Fruit fly (Drosophila melanogaster) whole organism, embryonic: ENCODE data around the gene CG6465.

Source experiments
- Atf6 ChIP-seq: fragments of 200-800 bp; sonication (Bioruptor generic); IDR thresholded peaks from 2 replicates; pipeline ENCODE4 v1.3.6; 2022; ENCODE audit warnings: missing biosample characterization, missing genetic modification characterization
- B-H1 ChIP-seq: fragments of 200-800 bp; sonication (Bioruptor generic); IDR thresholded peaks from 3 replicates; pipeline ENCODE4 v1.3.6; 2022; ENCODE audit warnings: missing biosample characterization, missing genetic modification characterization
- BtbVII ChIP-seq: fragments of 200-800 bp; sonication (Bioruptor generic); optimal IDR thresholded peaks from 3 replicates; lab custom pipeline; 2017; ENCODE audit warnings: missing biosample characterization, mild to moderate bottlenecking, missing genetic modification characterization
- CG10209 ChIP-seq: fragments of 200-800 bp; sonication (Bioruptor generic); optimal IDR thresholded peaks from 3 replicates; lab custom pipeline; 2017; ENCODE audit warnings: missing biosample characterization, mild to moderate bottlenecking, missing genetic modification characterization, missing genetic modification reagents
- CG12071 ChIP-seq: fragments of 200-800 bp; sonication (Bioruptor generic); optimal IDR thresholded peaks from 3 replicates; lab custom pipeline; 2018; ENCODE audit warnings: missing biosample characterization, mild to moderate bottlenecking, missing genetic modification characterization
- CG12391 ChIP-seq: fragments of 200-800 bp; sonication (Bioruptor generic); optimal IDR thresholded peaks from 3 replicates; lab custom pipeline; 2018; ENCODE audit warnings: missing biosample characterization, mild to moderate bottlenecking, missing genetic modification characterization, moderate library complexity
- CG13296 ChIP-seq: fragments of 200-800 bp; sonication (Bioruptor generic); optimal IDR thresholded peaks from 3 replicates; lab custom pipeline; 2018; ENCODE audit warnings: missing biosample characterization, mild to moderate bottlenecking, missing genetic modification characterization
- CG13775 ChIP-seq: fragments of 200-800 bp; sonication (Bioruptor generic); optimal IDR thresholded peaks from 3 replicates; lab custom pipeline; 2017; ENCODE audit warnings: missing biosample characterization, mild to moderate bottlenecking, missing genetic modification characterization
- CG14050 ChIP-seq: fragments of 200-800 bp; sonication (Bioruptor generic); IDR thresholded peaks from 3 replicates; pipeline ENCODE4 v1.3.6; 2022; ENCODE audit warnings: missing biosample characterization, missing genetic modification characterization
- CG17829 ChIP-seq: fragments of 200-800 bp; optimal IDR thresholded peaks from 2 replicates; lab custom pipeline; 2019; ENCODE audit warnings: missing biosample characterization, mild to moderate bottlenecking, missing genetic modification characterization, moderate library complexity
- CG31441 ChIP-seq: fragments of 200-800 bp; sonication (Bioruptor generic); IDR thresholded peaks from 2 replicates; pipeline ENCODE4 v1.3.6; 2022; ENCODE audit warnings: missing biosample characterization, missing genetic modification characterization
- CG3281 ChIP-seq: fragments of 200-800 bp; sonication (Bioruptor generic); optimal IDR thresholded peaks from 3 replicates; lab custom pipeline; 2017; ENCODE audit warnings: missing biosample characterization, mild to moderate bottlenecking, missing genetic modification characterization
- CG34224 ChIP-seq: fragments of 200-800 bp; sonication (Bioruptor generic); IDR thresholded peaks from 3 replicates; pipeline ENCODE4 v1.3.6; 2022; ENCODE audit warnings: missing biosample characterization, missing genetic modification characterization; ENCODE audit not compliant: partially characterized antibody
- CG3847 ChIP-seq: fragments of 200-800 bp; sonication (Bioruptor generic); IDR thresholded peaks from 2 replicates; pipeline ENCODE4 v1.3.6; 2022; ENCODE audit warnings: missing biosample characterization, missing genetic modification characterization
- CG43689 ChIP-seq: fragments of 200-800 bp; sonication (Bioruptor generic); IDR thresholded peaks from 2 replicates; pipeline ENCODE4 v1.3.6; 2022; ENCODE audit warnings: missing biosample characterization, missing genetic modification characterization
- CG6654 ChIP-seq: fragments of 200-800 bp; sonication (Bioruptor generic); optimal IDR thresholded peaks from 2 replicates; lab custom pipeline; 2017; ENCODE audit warnings: missing biosample characterization, mild to moderate bottlenecking, missing genetic modification characterization
- CG8765 ChIP-seq: fragments of 200-800 bp; sonication (Bioruptor generic); IDR thresholded peaks from 2 replicates; pipeline ENCODE4 v1.3.6; 2022; ENCODE audit warnings: missing biosample characterization, missing genetic modification characterization
- CTCF ChIP-seq: fragments of 200-800 bp; sonication (Bioruptor generic); optimal IDR thresholded peaks from 2 replicates; lab custom pipeline; 2017; ENCODE audit warnings: missing biosample characterization, mild to moderate bottlenecking, missing genetic modification characterization, moderate library complexity
- CkIIα-i1 ChIP-seq: fragments of 200-800 bp; sonication (Bioruptor generic); IDR thresholded peaks from 2 replicates; pipeline ENCODE4 v1.3.6; 2022; ENCODE audit warnings: missing biosample characterization, missing genetic modification characterization
- Dip2 ChIP-seq: fragments of 200-800 bp; sonication (Bioruptor generic); IDR thresholded peaks from 2 replicates; pipeline ENCODE4 v1.3.6; 2022; ENCODE audit warnings: missing biosample characterization, missing genetic modification characterization
- Dll ChIP-seq: fragments of 200-800 bp; sonication (Bioruptor generic); IDR thresholded peaks from 4 replicates; pipeline ENCODE4 v1.3.6; 2022; ENCODE audit warnings: missing biosample characterization, missing genetic modification characterization; ENCODE audit not compliant: partially characterized antibody
- Doc3 ChIP-seq: fragments of 200-800 bp; sonication (Bioruptor generic); IDR thresholded peaks from 3 replicates; pipeline ENCODE4 v1.3.6; 2022; ENCODE audit warnings: missing biosample characterization, missing genetic modification characterization; ENCODE audit not compliant: partially characterized antibody
- ERR ChIP-seq: fragments of 200-800 bp; sonication (Bioruptor generic); optimal IDR thresholded peaks from 2 replicates; lab custom pipeline; 2016; ENCODE audit warnings: missing biosample characterization, missing genetic modification characterization
- H15 ChIP-seq: fragments of 200-800 bp; sonication (Bioruptor generic); IDR thresholded peaks from 3 replicates; pipeline ENCODE4 v1.3.6; 2022; ENCODE audit warnings: missing biosample characterization, missing genetic modification characterization
- Hsf ChIP-seq: fragments of 200-800 bp; sonication (Bioruptor generic); optimal IDR thresholded peaks from 3 replicates; lab custom pipeline; 2016; ENCODE audit warnings: missing biosample characterization, missing genetic modification characterization
- NC2α ChIP-seq: fragments of 200-800 bp; sonication (Bioruptor generic); optimal IDR thresholded peaks from 2 replicates; lab custom pipeline; 2016; ENCODE audit warnings: missing biosample characterization, missing genetic modification characterization
- NFAT ChIP-seq: fragments of 200-800 bp; sonication (Bioruptor generic); IDR thresholded peaks from 2 replicates; pipeline ENCODE4 v1.3.6; 2022; ENCODE audit warnings: missing biosample characterization, missing genetic modification characterization
- Pdp1 ChIP-seq, 2 experiments: fragments of 200-800 bp; sonication (Bioruptor generic); optimal IDR thresholded peaks; 3 replicates each; lab custom pipeline; 2016; ENCODE audit warnings: missing biosample characterization in 2 of 2, missing genetic modification characterization in 2 of 2, mild to moderate bottlenecking in 1 of 2, moderate library complexity in 1 of 2
- Side ChIP-seq: fragments of 200-800 bp; sonication (Bioruptor generic); optimal IDR thresholded peaks from 2 replicates; lab custom pipeline; 2016; ENCODE audit warnings: missing biosample characterization, missing genetic modification characterization
- Sin3A ChIP-seq: fragments of >200 bp; optimal IDR thresholded peaks from 2 replicates; lab custom pipeline; 2018
- Trl ChIP-seq, 3 experiments: fragments of >200 bp in 2 of 3; fragments of 200-800 bp in 1 of 3; sonication (Bioruptor generic) in 1 of 3; optimal IDR thresholded peaks; 2 replicates in 1 of 3; 3 replicates in 2 of 3; lab custom pipeline; 2016 to 2017; ENCODE audit warnings: missing biosample characterization in 1 of 3, missing genetic modification characterization in 1 of 3
- Vsx1 ChIP-seq: fragments of 200-800 bp; sonication (Bioruptor generic); optimal IDR thresholded peaks from 2 replicates; lab custom pipeline; 2017; ENCODE audit warnings: missing biosample characterization, mild to moderate bottlenecking, missing genetic modification characterization, missing genetic modification reagents
- bigmax ChIP-seq: fragments of 200-800 bp; sonication (Bioruptor generic); optimal IDR thresholded peaks from 2 replicates; lab custom pipeline; 2018; ENCODE audit warnings: missing biosample characterization, mild to moderate bottlenecking, missing genetic modification characterization
- chm ChIP-seq: fragments of 200-800 bp; sonication (Bioruptor generic); IDR thresholded peaks from 2 replicates; pipeline ENCODE4 v1.3.6; 2022; ENCODE audit warnings: missing biosample characterization, missing genetic modification characterization
- crc ChIP-seq: fragments of 200-800 bp; sonication (Bioruptor generic); optimal IDR thresholded peaks from 2 replicates; lab custom pipeline; 2016; ENCODE audit warnings: missing biosample characterization, missing genetic modification characterization
- eve ChIP-seq, 2 experiments: fragments of >200 bp; optimal IDR thresholded peaks; 2 replicates each; lab custom pipeline; 2017; ENCODE audit warnings: missing biosample characterization in 2 of 2, missing genetic modification characterization in 2 of 2
- fd3F ChIP-seq: fragments of 200-800 bp; sonication (Bioruptor generic); optimal IDR thresholded peaks from 2 replicates; lab custom pipeline; 2018; ENCODE audit warnings: missing biosample characterization, mild to moderate bottlenecking, missing genetic modification characterization, moderate library complexity
- fd96Cb ChIP-seq: fragments of 200-800 bp; sonication (Bioruptor generic); optimal IDR thresholded peaks from 2 replicates; lab custom pipeline; 2018; ENCODE audit warnings: missing biosample characterization, mild to moderate bottlenecking, missing genetic modification characterization, moderate library complexity
- fru ChIP-seq: fragments of >200 bp; optimal IDR thresholded peaks from 2 replicates; lab custom pipeline; 2017
- gem ChIP-seq: fragments of 200-800 bp; sonication (Bioruptor generic); optimal IDR thresholded peaks from 2 replicates; lab custom pipeline; 2019; ENCODE audit warnings: missing biosample characterization, mild to moderate bottlenecking, missing genetic modification characterization, moderate library complexity
- ham ChIP-seq: fragments of 200-800 bp; sonication (Bioruptor generic); IDR thresholded peaks from 2 replicates; pipeline ENCODE4 v1.3.6; 2022; ENCODE audit warnings: missing biosample characterization, missing genetic modification characterization
- hb ChIP-seq: fragments of 200-800 bp; sonication (Bioruptor generic); IDR thresholded peaks from 3 replicates; pipeline ENCODE4 v1.3.6; 2022; ENCODE audit warnings: missing biosample characterization, missing genetic modification characterization; ENCODE audit not compliant: partially characterized antibody
- kni ChIP-seq: fragments of 200-800 bp; sonication (Bioruptor generic); optimal IDR thresholded peaks from 3 replicates; lab custom pipeline; 2017; ENCODE audit warnings: mild to moderate bottlenecking, missing biosample characterization, missing genetic modification reagents, missing genetic modification characterization
- mirr ChIP-seq: fragments of 200-800 bp; sonication (Bioruptor generic); optimal IDR thresholded peaks from 3 replicates; lab custom pipeline; 2018; ENCODE audit warnings: missing biosample characterization, mild to moderate bottlenecking, missing genetic modification characterization
- rib ChIP-seq: fragments of 200-800 bp; sonication (Bioruptor generic); IDR thresholded peaks from 2 replicates; pipeline ENCODE4 v1.3.6; 2022; ENCODE audit warnings: missing biosample characterization, missing genetic modification characterization
- schlank ChIP-seq: fragments of 200-800 bp; sonication (Bioruptor generic); optimal IDR thresholded peaks from 2 replicates; lab custom pipeline; 2018; ENCODE audit warnings: missing biosample characterization, mild to moderate bottlenecking, missing genetic modification characterization
- scrt ChIP-seq: fragments of 200-800 bp; sonication (Bioruptor generic); optimal IDR thresholded peaks from 2 replicates; lab custom pipeline; 2018; ENCODE audit warnings: missing biosample characterization, mild to moderate bottlenecking, missing genetic modification characterization, moderate library complexity
- slp2 ChIP-seq: fragments of 200-800 bp; sonication (Bioruptor generic); optimal IDR thresholded peaks from 2 replicates; lab custom pipeline; 2016; ENCODE audit warnings: missing biosample characterization, missing genetic modification characterization
- sna ChIP-seq: fragments of 200-800 bp; sonication (Bioruptor generic); IDR thresholded peaks from 2 replicates; pipeline ENCODE4 v1.3.6; 2022; ENCODE audit warnings: missing biosample characterization, missing genetic modification characterization; ENCODE audit not compliant: partially characterized antibody
- tgo ChIP-seq: fragments of 200-800 bp; sonication (Bioruptor generic); IDR thresholded peaks from 3 replicates; pipeline ENCODE4 v1.3.6; 2022; ENCODE audit warnings: missing biosample characterization, missing genetic modification characterization
- tna ChIP-seq: fragments of 200-800 bp; sonication (Bioruptor generic); IDR thresholded peaks from 2 replicates; pipeline ENCODE4 v1.3.6; 2022; ENCODE audit warnings: missing biosample characterization, missing genetic modification characterization; ENCODE audit not compliant: partially characterized antibody
- usp ChIP-seq: fragments of >200 bp; optimal IDR thresholded peaks from 2 replicates; lab custom pipeline; 2017; ENCODE audit warnings: missing biosample characterization, missing genetic modification characterization

The CG6465 gene

DNA sequence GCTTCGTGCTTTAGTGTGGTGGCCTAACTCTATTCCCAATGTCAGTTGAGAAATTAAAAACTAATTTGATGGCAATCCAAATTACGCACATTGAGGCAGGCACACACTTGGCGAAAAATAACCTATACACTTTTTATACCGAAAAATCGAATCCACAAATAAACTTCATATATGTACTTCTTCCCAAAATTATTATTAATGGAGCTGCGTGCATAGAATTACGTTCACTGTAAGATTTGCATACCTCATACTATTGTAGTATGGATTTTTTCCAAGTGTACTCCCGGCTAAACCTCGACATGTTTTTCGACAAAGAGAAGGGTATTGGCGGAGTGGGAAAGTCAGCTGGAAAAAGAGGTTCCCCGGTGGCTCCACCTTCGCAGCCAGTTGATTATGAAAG is 7.2 kb upstream of the CG6465 start (continued):
- TF ChIP-seq fd96Cb (tag; lab: Kevin White, UChicago): peak; percentile 53
- no peak for TF ChIP-seq fru (lab: Kevin White, UChicago)
- peak; percentile 46 for TF ChIP-seq CG10209
- no peak for TF ChIP-seq NC2α (GFP tag; lab: Kevin White, UChicago)
- TF ChIP-seq crc (GFP tag; lab: Kevin White, UChicago): peak; percentile 29
- TF ChIP-seq usp: no peak
- TF ChIP-seq eve (GFP tag; optimal IDR thresholded peaks at IDR 0.05; lab: Kevin White, UChicago): peak in 1 of 2 experiments; percentile 87
- TF ChIP-seq CG13775 (GFP tag; lab: Kevin White, UChicago): no peak
- peak; percentile 42 for TF ChIP-seq Side (GFP tag; lab: Kevin White, UChicago)
- TF ChIP-seq CG31441 (GFP tag; lab: Robert Waterston, UW): peak; percentile 79
- TF ChIP-seq Sin3A (lab: Kevin White, UChicago): no peak
- no peak for TF ChIP-seq Trl (optimal IDR thresholded peaks at IDR 0.05; lab: Kevin White, UChicago)
- peak; percentile 61 for TF ChIP-seq Trl (GFP tag; optimal IDR thresholded peaks at IDR 0.05; lab: Kevin White, UChicago)
- TF ChIP-seq NFAT: 0 out of 2 replicates have a peak, but pooled peaks have one; percentile 18
- TF ChIP-seq rib (GFP tag; lab: Robert Waterston, UW): no peak
- no peak for TF ChIP-seq CG8765 (GFP tag; lab: Robert Waterston, UW)
- TF ChIP-seq slp2 (GFP tag; lab: Kevin White, UChicago): peak; percentile 62
- TF ChIP-seq ERR: peak; percentile 35
- no peak for TF ChIP-seq Doc3 (GFP tag; lab: Robert Waterston, UW)
- peak; percentile 45 for TF ChIP-seq CG3281 (GFP tag; lab: Kevin White, UChicago)
- no peak for TF ChIP-seq bigmax (GFP tag; lab: Kevin White, UChicago)
- peak; percentile 10 for TF ChIP-seq fd3F (GFP tag; lab: Kevin White, UChicago)
- no peak for TF ChIP-seq chm (GFP tag; lab: Robert Waterston, UW)
- TF ChIP-seq CG13296 (GFP tag; lab: Kevin White, UChicago): peak; percentile 41
- peak; percentile 70 for TF ChIP-seq tgo (GFP tag; lab: Robert Waterston, UW)
- TF ChIP-seq sna: no peak
- TF ChIP-seq Dll (GFP tag; lab: Robert Waterston, UW): no peak
- TF ChIP-seq CG6654 (GFP tag; lab: Kevin White, UChicago): peak; percentile 34
- no peak for TF ChIP-seq hb (GFP tag; lab: Robert Waterston, UW)
- no peak for TF ChIP-seq CG34224 (GFP tag; lab: Robert Waterston, UW)
- TF ChIP-seq CG12391 (tag; lab: Kevin White, UChicago): peak; percentile 64
- peak; percentile 51; the same call in 1 of the 2 replicates for TF ChIP-seq Atf6 (GFP tag; lab: Robert Waterston, UW)
- TF ChIP-seq B-H1 (GFP tag; lab: Robert Waterston, UW): peak; percentile 48; the same call in 2 of the 3 replicates
- TF ChIP-seq scrt (GFP tag; lab: Kevin White, UChicago): peak; percentile 35
- peak; percentile 77 for TF ChIP-seq gem
- no peak; the same call in 1 of the 2 replicates for TF ChIP-seq CG3847 (GFP tag; lab: Robert Waterston, UW)
- no peak for TF ChIP-seq schlank (tag; lab: Kevin White, UChicago)
- peak; percentile 59 for TF ChIP-seq CG17829 (tag; lab: Kevin White, UChicago)
- 0 out of 2 replicates have a peak, but pooled peaks have one; percentile 27 for TF ChIP-seq CkIIα-i1
- TF ChIP-seq Hsf (GFP tag; lab: Kevin White, UChicago): peak; percentile 33
- no peak for TF ChIP-seq tna (GFP tag; lab: Robert Waterston, UW)
- peak; percentile 13 for TF ChIP-seq Vsx1 (GFP tag; lab: Kevin White, UChicago)
- peak; percentile 58; the same call in 2 of the 3 replicates for TF ChIP-seq CG14050 (GFP tag; lab: Robert Waterston, UW)
- no peak for TF ChIP-seq BtbVII
- no peak for TF ChIP-seq mirr (GFP tag; lab: Kevin White, UChicago)
- no peak for TF ChIP-seq H15 (GFP tag; lab: Robert Waterston, UW)
- no peak for TF ChIP-seq Dip2 (GFP tag; lab: Robert Waterston, UW)
- TF ChIP-seq CG12071: peak; percentile 25
- TF ChIP-seq kni: no peak
- TF ChIP-seq CTCF: peak; percentile 19
- TF ChIP-seq ham: no peak
- peak; percentile 53 to 71 for TF ChIP-seq Pdp1 (GFP tag; optimal IDR thresholded peaks at IDR 0.05; lab: Kevin White, UChicago)
- TF ChIP-seq CG43689 (GFP tag; lab: Robert Waterston, UW): no peak
